Fruit fly (Drosophila melanogaster): ENCODE data around the gene CG14693.

The CG14693 gene

dm6 chr3R:10849515-10849973 is 34.7 kb upstream of the CG14693 start, which contains the start of gene CG42394 (continued):
- TF ChIP-seq dmrt99B (tag; optimal IDR thresholded peaks at IDR 0.05) (peak; percentile 97), Atf-2 (GFP tag; optimal IDR thresholded peaks at IDR 0.05) (peak; percentile 58), Kr (GFP tag; optimal IDR thresholded peaks at IDR 0.05) (peak; percentile 43), E2f2 (GFP tag; IDR thresholded peaks at IDR 0.05) (peak; percentile 79), onecut (GFP tag; IDR thresholded peaks at IDR 0.05) (peak; percentile 87), CG10959 (GFP tag; IDR thresholded peaks at IDR 0.05) (peak; percentile 93), gt (GFP tag; IDR thresholded peaks at IDR 0.05) (peak; percentile 74), Ssrp (tag; optimal IDR thresholded peaks at IDR 0.05) (peak; percentile 96), CG6683 (GFP tag; optimal IDR thresholded peaks at IDR 0.05) (peak; percentile 96), Taf1 (GFP tag; IDR thresholded peaks at IDR 0.05) (peak; percentile 84), lmd (GFP tag; IDR thresholded peaks at IDR 0.05) (peak; percentile 93), gsb-n (tag; optimal IDR thresholded peaks at IDR 0.05) (peak; percentile 94), Xrp1 (GFP tag; IDR thresholded peaks at IDR 0.05) (peak; percentile 98), fu2 (GFP tag; optimal IDR thresholded peaks at IDR 0.05) (peak; percentile 53), Stat92E (GFP tag; optimal IDR thresholded peaks at IDR 0.05) (peak in 1 of 3 experiments; percentile 83), Side (GFP tag; optimal IDR thresholded peaks at IDR 0.05) (peak; percentile 38), PHDP (tag; optimal IDR thresholded peaks at IDR 0.05) (peak; percentile 95), CG5245 (GFP tag; optimal IDR thresholded peaks at IDR 0.05) (peak; percentile 86), schlank (tag; optimal IDR thresholded peaks at IDR 0.05) (peak; percentile 70), CG9727 (GFP tag; optimal IDR thresholded peaks at IDR 0.05) (peak; percentile 99), CG11696 (GFP tag; IDR thresholded peaks at IDR 0.05) (peak; percentile 88), cato (GFP tag; optimal IDR thresholded peaks at IDR 0.05; ENCODE audit: borderline replicate concordance) (peak; percentile 84), CG30020 (tag; optimal IDR thresholded peaks at IDR 0.05) (peak; percentile 76), run (tag; optimal IDR thresholded peaks at IDR 0.05) (peak; percentile 80), Poxn (GFP tag; IDR thresholded peaks at IDR 0.05) (peak; percentile 51; the same call in 1 of the 2 replicates), CG17802 (tag; optimal IDR thresholded peaks at IDR 0.05) (peak; percentile 80), eve (GFP tag; optimal IDR thresholded peaks at IDR 0.05) (peak in 1 of 2 experiments; percentile 67), tio (GFP tag; optimal IDR thresholded peaks at IDR 0.05) (peak; percentile 89), Nf-YB (GFP tag; optimal IDR thresholded peaks at IDR 0.05) (peak; percentile 85), CG3065 (GFP tag; optimal IDR thresholded peaks at IDR 0.05) (peak; percentile 81), Camta (GFP tag; optimal IDR thresholded peaks at IDR 0.05) (peak; percentile 80), Dip3 (GFP tag; optimal IDR thresholded peaks at IDR 0.05) (peak; percentile 64), lab (GFP tag; optimal IDR thresholded peaks at IDR 0.05) (peak; percentile 98), chn (GFP tag; optimal IDR thresholded peaks at IDR 0.05) (peak; percentile 71), CG10274 (GFP tag; optimal IDR thresholded peaks at IDR 0.05) (peak; percentile 78), CG11398 (GFP tag; optimal IDR thresholded peaks at IDR 0.05) (peak; percentile 55), CG12236 (GFP tag; optimal IDR thresholded peaks at IDR 0.05) (peak; percentile 49), dm (GFP tag; optimal IDR thresholded peaks at IDR 0.05) (peak; percentile 16), CoRest (tag; optimal IDR thresholded peaks at IDR 0.05) (peak; percentile 96), gcm2 (GFP tag; optimal IDR thresholded peaks at IDR 0.05) (peak; percentile 81), CG9932 (GFP tag; IDR thresholded peaks at IDR 0.05) (peak; percentile 88), CG11560 (tag; IDR thresholded peaks at IDR 0.05) (peak; percentile 8; the same call in 1 of the 3 replicates), CG9876 (GFP tag; optimal IDR thresholded peaks at IDR 0.05) (no peak), H2.0 (GFP tag; IDR thresholded peaks at IDR 0.05) (peak; percentile 93), Hmx (GFP tag; optimal IDR thresholded peaks at IDR 0.05) (no peak), Bgb (GFP tag; IDR thresholded peaks at IDR 0.05; ENCODE audit: partially characterized antibody) (peak; percentile 30; the same call in 1 of the 2 replicates), CG12104 (GFP tag; optimal IDR thresholded peaks at IDR 0.05) (peak; percentile 96), MBD-R2 (GFP tag; IDR thresholded peaks at IDR 0.05) (peak; percentile 85), CG12071 (GFP tag; optimal IDR thresholded peaks at IDR 0.05) (peak; percentile 75), CG3163 (GFP tag; optimal IDR thresholded peaks at IDR 0.05) (peak; percentile 50), Nf-YC (tag; optimal IDR thresholded peaks at IDR 0.05) (peak; percentile 84)
